Fruit fly (Drosophila melanogaster) whole organism, wandering third instar larva: Measurements from ENCODE around the gene CaBP1.

Source experiments
- Abd-B ChIP-seq: fragments of >200 bp; optimal IDR thresholded peaks from 2 replicates; lab custom pipeline; 2017; ENCODE audit warnings: missing biosample characterization, missing genetic modification characterization
- CG32264 ChIP-seq: fragments of 200-800 bp; sonication (Bioruptor generic); optimal IDR thresholded peaks from 2 replicates; lab custom pipeline; 2016; ENCODE audit warnings: missing biosample characterization, missing genetic modification characterization
- CG9705 ChIP-seq: fragments of 200-800 bp; sonication (Bioruptor generic); optimal IDR thresholded peaks from 2 replicates; lab custom pipeline; 2018; ENCODE audit warnings: missing biosample characterization, mild to moderate bottlenecking, missing genetic modification characterization
- CrebA ChIP-seq: fragments of 200-800 bp; sonication (Bioruptor generic); optimal IDR thresholded peaks from 2 replicates; lab custom pipeline; 2016; ENCODE audit warnings: missing biosample characterization, mild to moderate bottlenecking, missing genetic modification characterization, borderline replicate concordance
- Dfd ChIP-seq: fragments of >200 bp; optimal IDR thresholded peaks from 2 replicates; lab custom pipeline; 2017; ENCODE audit warnings: missing biosample characterization, missing genetic modification characterization
- Dif ChIP-seq: fragments of 200-275, 200-300 bp; sonication (Bioruptor generic); optimal IDR thresholded peaks from 2 replicates; lab custom pipeline; 2018; ENCODE audit warnings: missing biosample characterization, missing genetic modification characterization; ENCODE audit not compliant: partially characterized antibody
- GATAd ChIP-seq: sonication (Bioruptor generic); optimal IDR thresholded peaks from 2 replicates; lab custom pipeline; 2016; ENCODE audit warnings: missing biosample characterization, missing genetic modification characterization
- HLH106 ChIP-seq: fragments of 200-800 bp; optimal IDR thresholded peaks from 3 replicates; lab custom pipeline; 2019; ENCODE audit warnings: missing biosample characterization, mild to moderate bottlenecking, missing genetic modification characterization, moderate library complexity
- Hnf4 ChIP-seq: fragments of 200-800 bp; sonication (Bioruptor generic); optimal IDR thresholded peaks from 2 replicates; lab custom pipeline; 2016; ENCODE audit warnings: missing biosample characterization, mild to moderate bottlenecking, missing genetic modification characterization
- Hr78 ChIP-seq: fragments of >200 bp; optimal IDR thresholded peaks from 2 replicates; lab custom pipeline; 2017; ENCODE audit warnings: missing biosample characterization, missing genetic modification characterization
- Hr83 ChIP-seq: fragments of 200-300 bp; sonication (Bioruptor generic); optimal IDR thresholded peaks from 2 replicates; lab custom pipeline; 2016; ENCODE audit warnings: missing biosample characterization, mild to moderate bottlenecking, missing genetic modification characterization, moderate library complexity; ENCODE audit not compliant: poor library complexity, severe bottlenecking
- Jra ChIP-seq: sonication (Bioruptor generic); optimal IDR thresholded peaks from 2 replicates; lab custom pipeline; 2016; ENCODE audit warnings: missing biosample characterization, missing genetic modification characterization
- Mio ChIP-seq: sonication (Bioruptor generic); optimal IDR thresholded peaks from 2 replicates; lab custom pipeline; 2016; ENCODE audit warnings: missing biosample characterization, missing genetic modification characterization
- Myc ChIP-seq: fragments of >200 bp; optimal IDR thresholded peaks from 2 replicates; lab custom pipeline; 2017
- N ChIP-seq: fragments of >200 bp; optimal IDR thresholded peaks from 2 replicates; lab custom pipeline; 2018; ENCODE audit warnings: missing biosample characterization, missing external identifiers, missing genetic modification characterization
- OdsH ChIP-seq: fragments of 200-800 bp; sonication (Bioruptor generic); optimal IDR thresholded peaks from 2 replicates; lab custom pipeline; 2016; ENCODE audit warnings: missing biosample characterization, mild to moderate bottlenecking, missing genetic modification characterization
- Rel ChIP-seq, 2 experiments: fragments of 200-800 bp; sonication (Bioruptor generic) in 1 of 2; optimal IDR thresholded peaks; 2 replicates in 1 of 2; 3 replicates in 1 of 2; lab custom pipeline; 2016 to 2019; ENCODE audit warnings: mild to moderate bottlenecking in 2 of 2, missing biosample characterization in 2 of 2, missing genetic modification characterization in 2 of 2, moderate library complexity in 1 of 2
- Sp1 ChIP-seq: fragments of 200-800 bp; sonication (Bioruptor generic); optimal IDR thresholded peaks from 3 replicates; lab custom pipeline; 2019; ENCODE audit warnings: missing biosample characterization, mild to moderate bottlenecking, missing genetic modification characterization, moderate library complexity
- Vsx2 ChIP-seq: fragments of 200-300, 225-300 bp; sonication (Bioruptor generic); optimal IDR thresholded peaks from 2 replicates; lab custom pipeline; 2018; ENCODE audit warnings: missing biosample characterization, missing genetic modification characterization; ENCODE audit not compliant: partially characterized antibody
- br ChIP-seq: fragments of 200-800 bp; sonication (Bioruptor generic); optimal IDR thresholded peaks from 2 replicates; lab custom pipeline; 2016; ENCODE audit warnings: missing biosample characterization, missing genetic modification characterization
- brk ChIP-seq: fragments of 200-800 bp; sonication (Bioruptor generic); optimal IDR thresholded peaks from 2 replicates; lab custom pipeline; 2016; ENCODE audit warnings: missing biosample characterization, mild to moderate bottlenecking, missing genetic modification characterization
- dl ChIP-seq, 2 experiments: fragments of 175-275, 200-275 bp in 1 of 2; fragments of 200-275 bp in 1 of 2; sonication (Bioruptor generic); optimal IDR thresholded peaks; lab custom pipeline; 2018; ENCODE audit warnings: mild to moderate bottlenecking in 2 of 2, missing biosample characterization in 2 of 2, missing genetic modification characterization in 2 of 2, moderate library complexity in 2 of 2; ENCODE audit not compliant: partially characterized antibody in 2 of 2, insufficient read depth in 1 of 2
- dmrt93B ChIP-seq: fragments of 200-800 bp; sonication (Bioruptor generic); optimal IDR thresholded peaks from 2 replicates; lab custom pipeline; 2018; ENCODE audit warnings: missing biosample characterization, mild to moderate bottlenecking, missing genetic modification characterization
- dsf ChIP-seq: sonication (Bioruptor generic); optimal IDR thresholded peaks from 2 replicates; lab custom pipeline; 2016; ENCODE audit warnings: missing biosample characterization, missing genetic modification characterization, borderline replicate concordance
- ey ChIP-seq: fragments of 200-800 bp; sonication (Bioruptor generic); optimal IDR thresholded peaks from 2 replicates; lab custom pipeline; 2016; ENCODE audit warnings: missing biosample characterization, missing genetic modification characterization
- foxo ChIP-seq, 2 experiments: fragments of 200-800 bp; sonication (Bioruptor generic); optimal IDR thresholded peaks; 2 replicates in 1 of 2; 3 replicates in 1 of 2; lab custom pipeline; 2016 to 2017; ENCODE audit warnings: missing biosample characterization in 2 of 2, missing genetic modification characterization in 2 of 2
- fru ChIP-seq: fragments of 200-800 bp; sonication (Bioruptor generic); optimal IDR thresholded peaks from 3 replicates; lab custom pipeline; 2016; ENCODE audit warnings: missing biosample characterization, mild to moderate bottlenecking, missing genetic modification characterization
- h ChIP-seq: fragments of 200-800 bp; sonication (Bioruptor generic); optimal IDR thresholded peaks from 3 replicates; lab custom pipeline; 2016; ENCODE audit warnings: missing biosample characterization, mild to moderate bottlenecking, missing genetic modification characterization
- jim ChIP-seq: fragments of 175-275, 200-325 bp; sonication (Bioruptor generic); optimal IDR thresholded peaks from 2 replicates; lab custom pipeline; 2016; ENCODE audit warnings: missing biosample characterization, mild to moderate bottlenecking, missing genetic modification characterization
- lola ChIP-seq: fragments of >200 bp; optimal IDR thresholded peaks from 2 replicates; lab custom pipeline; 2017; ENCODE audit warnings: missing biosample characterization, missing genetic modification characterization
- pan ChIP-seq: fragments of >200 bp; optimal IDR thresholded peaks from 2 replicates; lab custom pipeline; 2017
- psq ChIP-seq: fragments of 200-800 bp; sonication (Bioruptor generic); optimal IDR thresholded peaks from 3 replicates; lab custom pipeline; 2017; ENCODE audit warnings: missing biosample characterization, mild to moderate bottlenecking, missing genetic modification characterization, moderate library complexity
- rgr ChIP-seq: fragments of 200-800 bp; sonication (Bioruptor generic); optimal IDR thresholded peaks from 3 replicates; lab custom pipeline; 2016; ENCODE audit warnings: missing biosample characterization, mild to moderate bottlenecking, missing genetic modification characterization
- sage ChIP-seq: fragments of 200-800 bp; sonication (Bioruptor generic); optimal IDR thresholded peaks from 2 replicates; lab custom pipeline; 2016; ENCODE audit warnings: missing biosample characterization, mild to moderate bottlenecking, missing genetic modification characterization
- sv ChIP-seq: fragments of 200-800 bp; sonication (Bioruptor generic); optimal IDR thresholded peaks from 3 replicates; lab custom pipeline; 2016; ENCODE audit warnings: missing biosample characterization, missing genetic modification characterization
- tai ChIP-seq: sonication (Bioruptor generic); optimal IDR thresholded peaks from 2 replicates; lab custom pipeline; 2016; ENCODE audit warnings: missing biosample characterization, missing genetic modification characterization
- usp ChIP-seq: fragments of >200 bp; optimal IDR thresholded peaks from 2 replicates; lab custom pipeline; 2017; ENCODE audit warnings: missing biosample characterization, missing genetic modification characterization
- woc ChIP-seq: sonication (Bioruptor generic); optimal IDR thresholded peaks from 2 replicates; lab custom pipeline; 2016; ENCODE audit warnings: missing biosample characterization, mild to moderate bottlenecking, missing genetic modification characterization

The CaBP1 gene

dm6 chr2L:16350160-16350633 lies 6.3 kb downstream of the CaBP1 start:
- TF ChIP-seq usp (GFP tag; lab: Kevin White, UChicago) (no peak), Hr78 (GFP tag; lab: Kevin White, UChicago) (no peak), Myc (lab: Kevin White, UChicago) (no peak), brk (GFP tag; lab: Kevin White, UChicago) (no peak), rgr (GFP tag; lab: Kevin White, UChicago) (peak; percentile 88), Rel (GFP tag; optimal IDR thresholded peaks at IDR 0.05; lab: Kevin White, UChicago) (no peak), Rel (tag; optimal IDR thresholded peaks at IDR 0.05; lab: Kevin White, UChicago) (peak; percentile 89), Mio (GFP tag; lab: Kevin White, UChicago) (no peak), Hnf4 (GFP tag; lab: Kevin White, UChicago) (no peak), foxo (GFP tag; optimal IDR thresholded peaks at IDR 0.05; lab: Kevin White, UChicago) (peak in 1 of 2 experiments; percentile 93), sage (GFP tag; lab: Kevin White, UChicago) (peak; percentile 56), GATAd (GFP tag; lab: Kevin White, UChicago) (peak; percentile 42), pan (lab: Kevin White, UChicago) (no peak), woc (GFP tag; lab: Kevin White, UChicago) (peak; percentile 39), CG9705 (GFP tag; lab: Kevin White, UChicago) (peak; percentile 60), OdsH (GFP tag; lab: Kevin White, UChicago) (peak; percentile 84), br (no peak), tai (GFP tag; lab: Kevin White, UChicago) (no peak), Jra (GFP tag; lab: Kevin White, UChicago) (peak; percentile 34), N (GFP tag; lab: Kevin White, UChicago) (no peak), psq (no peak), jim (GFP tag; lab: Kevin White, UChicago) (no peak), fru (GFP tag; lab: Kevin White, UChicago) (peak; percentile 77), CrebA (no peak), HLH106 (tag; lab: Kevin White, UChicago) (peak; percentile 91), dsf (GFP tag; lab: Kevin White, UChicago) (no peak), lola (no peak), dmrt93B (GFP tag; lab: Kevin White, UChicago) (peak; percentile 78), CG32264 (GFP tag; lab: Kevin White, UChicago) (peak; percentile 59), Sp1 (GFP tag; lab: Kevin White, UChicago) (peak; percentile 87), sv (GFP tag; lab: Kevin White, UChicago) (peak; percentile 51), Dif (GFP tag; lab: Kevin White, UChicago) (no peak), dl (GFP tag; optimal IDR thresholded peaks at IDR 0.05; lab: Kevin White, UChicago; ENCODE audit: insufficient read depth in 1 of 2, partially characterized antibody in 2 of 2) (no peak), ey (GFP tag; lab: Kevin White, UChicago) (peak; percentile 80), Hr83 (GFP tag; lab: Kevin White, UChicago) (peak; percentile 84), Dfd (GFP tag; lab: Kevin White, UChicago) (no peak), Vsx2 (no peak), Abd-B (GFP tag; lab: Kevin White, UChicago) (no peak), h (GFP tag; lab: Kevin White, UChicago) (peak; percentile 78)

- TF ChIP-seq Hr78 (GFP tag; lab: Kevin White, UChicago) (no peak), tai (GFP tag; lab: Kevin White, UChicago) (no peak)
Observed at dm6 chr2L:16342224-16342623, 14.3 kb downstream of the CaBP1 start, which contains the start of gene CG44405. CG44405 (minus strand) TSS chr2L:16342324.

dm6 chr2L:16340268-16340667 lies 16.3 kb downstream of the CaBP1 start, which contains the start of gene CG42266:
CG42266 (minus strand) TSS chr2L:16340368.
- TF ChIP-seq tai (GFP tag; lab: Kevin White, UChicago) (no peak), sage (GFP tag; lab: Kevin White, UChicago) (no peak), Hr78 (GFP tag; lab: Kevin White, UChicago) (no peak), usp (GFP tag; lab: Kevin White, UChicago) (no peak), Mio (GFP tag; lab: Kevin White, UChicago) (no peak), brk (GFP tag; lab: Kevin White, UChicago) (no peak), fru (GFP tag; lab: Kevin White, UChicago) (no peak), Sp1 (GFP tag; lab: Kevin White, UChicago) (no peak), psq (no peak), N (GFP tag; lab: Kevin White, UChicago) (no peak), CG9705 (GFP tag; lab: Kevin White, UChicago) (no peak), Myc (lab: Kevin White, UChicago) (no peak), dl (GFP tag; optimal IDR thresholded peaks at IDR 0.05; lab: Kevin White, UChicago; ENCODE audit: insufficient read depth in 1 of 2, partially characterized antibody in 2 of 2) (no peak), dmrt93B (GFP tag; lab: Kevin White, UChicago) (no peak), GATAd (GFP tag; lab: Kevin White, UChicago) (no peak), Rel (GFP tag; optimal IDR thresholded peaks at IDR 0.05; lab: Kevin White, UChicago) (no peak), Rel (tag; optimal IDR thresholded peaks at IDR 0.05; lab: Kevin White, UChicago) (no peak), woc (GFP tag; lab: Kevin White, UChicago) (no peak), Hnf4 (GFP tag; lab: Kevin White, UChicago) (no peak), Dif (GFP tag; lab: Kevin White, UChicago) (no peak), lola (no peak)
